Fruit fly (Drosophila melanogaster) whole organism, embryonic: ENCODE measurements around the gene Ire1.

Experiments used
- Antp ChIP-seq: fragments of 200-800 bp; sonication (Bioruptor generic); optimal IDR thresholded peaks from 3 replicates; lab custom pipeline; 2016; ENCODE audit warnings: missing biosample characterization, missing genetic modification characterization
- Atf-2 ChIP-seq: fragments of 200-800 bp; sonication (Bioruptor generic); optimal IDR thresholded peaks from 2 replicates; lab custom pipeline; 2016; ENCODE audit warnings: missing biosample characterization, missing genetic modification characterization
- CG1233 ChIP-seq: fragments of 200-800 bp; sonication (Bioruptor generic); optimal IDR thresholded peaks from 4 replicates; lab custom pipeline; 2018; ENCODE audit warnings: missing biosample characterization, mild to moderate bottlenecking, missing genetic modification characterization
- CG12659 ChIP-seq: fragments of 200-800 bp; sonication (Bioruptor generic); optimal IDR thresholded peaks from 3 replicates; lab custom pipeline; 2017; ENCODE audit warnings: mild to moderate bottlenecking, missing biosample characterization, missing genetic modification reagents, missing genetic modification characterization
- CG12744 ChIP-seq: fragments of 200-800 bp; sonication (Bioruptor generic); optimal IDR thresholded peaks from 2 replicates; lab custom pipeline; 2016; ENCODE audit warnings: missing biosample characterization, missing genetic modification characterization
- CG14667 ChIP-seq: fragments of 200-800 bp; sonication (Bioruptor generic); IDR thresholded peaks from 2 replicates; pipeline ENCODE4 v1.3.6; 2022; ENCODE audit warnings: missing biosample characterization, missing genetic modification characterization
- CG17186 ChIP-seq: fragments of 200-800 bp; sonication (Bioruptor generic); optimal IDR thresholded peaks from 3 replicates; lab custom pipeline; 2017; ENCODE audit warnings: missing biosample characterization, missing genetic modification reagents, missing genetic modification characterization
- CG17829 ChIP-seq: fragments of 200-800 bp; optimal IDR thresholded peaks from 2 replicates; lab custom pipeline; 2019; ENCODE audit warnings: missing biosample characterization, mild to moderate bottlenecking, missing genetic modification characterization, moderate library complexity
- CG18262 ChIP-seq: fragments of 200-800 bp; optimal IDR thresholded peaks from 3 replicates; lab custom pipeline; 2019; ENCODE audit warnings: missing biosample characterization, mild to moderate bottlenecking, missing genetic modification characterization, moderate library complexity
- CG2120 ChIP-seq: fragments of 200-800 bp; sonication (Bioruptor generic); optimal IDR thresholded peaks from 3 replicates; lab custom pipeline; 2016; ENCODE audit warnings: missing biosample characterization, missing genetic modification characterization
- CG30020 ChIP-seq: fragments of 200-800 bp; optimal IDR thresholded peaks from 2 replicates; lab custom pipeline; 2019; ENCODE audit warnings: missing biosample characterization, mild to moderate bottlenecking, missing genetic modification characterization, moderate library complexity
- CG32767 ChIP-seq: fragments of 200-800 bp; sonication (Bioruptor generic); IDR thresholded peaks from 2 replicates; pipeline ENCODE4 v1.3.6; 2022; ENCODE audit warnings: missing biosample characterization, missing genetic modification characterization
- CG33213 ChIP-seq: fragments of 200-800 bp; sonication (Bioruptor generic); optimal IDR thresholded peaks from 3 replicates; lab custom pipeline; 2016; ENCODE audit warnings: missing biosample characterization, missing genetic modification characterization
- CG3407 ChIP-seq: fragments of 200-800 bp; sonication (Bioruptor generic); optimal IDR thresholded peaks from 2 replicates; lab custom pipeline; 2018; ENCODE audit warnings: missing biosample characterization, mild to moderate bottlenecking, missing genetic modification characterization
- CG6654 ChIP-seq: fragments of 200-800 bp; sonication (Bioruptor generic); optimal IDR thresholded peaks from 2 replicates; lab custom pipeline; 2017; ENCODE audit warnings: missing biosample characterization, mild to moderate bottlenecking, missing genetic modification characterization
- CG7556 ChIP-seq: fragments of 200-800 bp; sonication (Bioruptor generic); optimal IDR thresholded peaks from 2 replicates; lab custom pipeline; 2017; ENCODE audit warnings: missing biosample characterization, mild to moderate bottlenecking, missing genetic modification characterization
- CG8089 ChIP-seq: fragments of 200-800 bp; sonication (Bioruptor generic); optimal IDR thresholded peaks from 3 replicates; lab custom pipeline; 2016; ENCODE audit warnings: missing biosample characterization, missing genetic modification characterization
- Elba2 ChIP-seq: fragments of 200-800 bp; sonication (Bioruptor generic); optimal IDR thresholded peaks from 3 replicates; lab custom pipeline; 2016; ENCODE audit warnings: missing biosample characterization, missing genetic modification characterization
- Fer1 ChIP-seq: fragments of 200-800 bp; sonication (Bioruptor generic); optimal IDR thresholded peaks from 2 replicates; lab custom pipeline; 2017; ENCODE audit warnings: missing biosample characterization, mild to moderate bottlenecking, missing genetic modification characterization
- Kr ChIP-seq: fragments of 200-800 bp; sonication (Bioruptor generic); optimal IDR thresholded peaks from 2 replicates; lab custom pipeline; 2017; ENCODE audit warnings: missing biosample characterization, mild to moderate bottlenecking, missing genetic modification characterization
- Lim3 ChIP-seq: fragments of 200-800 bp; sonication (Bioruptor generic); IDR thresholded peaks from 2 replicates; pipeline ENCODE4 v1.3.6; 2022; ENCODE audit warnings: missing biosample characterization, missing genetic modification characterization
- MBD-R2 ChIP-seq: fragments of 200-800 bp; sonication (Bioruptor generic); IDR thresholded peaks from 2 replicates; pipeline ENCODE4 v1.3.6; 2022; ENCODE audit warnings: missing biosample characterization, missing genetic modification characterization
- Max ChIP-seq: fragments of 200-800 bp; sonication (Bioruptor generic); optimal IDR thresholded peaks from 2 replicates; lab custom pipeline; 2016; ENCODE audit warnings: missing biosample characterization, mild to moderate bottlenecking, missing genetic modification characterization
- Meics ChIP-seq: fragments of 200-800 bp; sonication (Bioruptor generic); optimal IDR thresholded peaks from 2 replicates; lab custom pipeline; 2017; ENCODE audit warnings: missing biosample characterization, mild to moderate bottlenecking, missing genetic modification characterization
- Nf-YA ChIP-seq: fragments of 200-800 bp; sonication (Bioruptor generic); IDR thresholded peaks from 2 replicates; pipeline ENCODE4 v1.3.6; 2022; ENCODE audit warnings: missing biosample characterization, missing genetic modification characterization
- Nf-YB ChIP-seq: fragments of 200-800 bp; sonication (Bioruptor generic); optimal IDR thresholded peaks from 3 replicates; lab custom pipeline; 2019; ENCODE audit warnings: missing biosample characterization, mild to moderate bottlenecking, missing genetic modification characterization, moderate library complexity
- Sin3A ChIP-seq: fragments of >200 bp; optimal IDR thresholded peaks from 2 replicates; lab custom pipeline; 2018
- Six4 ChIP-seq: fragments of 200-800 bp; sonication (Bioruptor generic); optimal IDR thresholded peaks from 2 replicates; lab custom pipeline; 2016; ENCODE audit warnings: missing biosample characterization, missing genetic modification characterization
- Trl ChIP-seq, 3 experiments: fragments of >200 bp in 2 of 3; fragments of 200-800 bp in 1 of 3; sonication (Bioruptor generic) in 1 of 3; optimal IDR thresholded peaks; 2 replicates in 1 of 3; 3 replicates in 2 of 3; lab custom pipeline; 2016 to 2017; ENCODE audit warnings: missing biosample characterization in 1 of 3, missing genetic modification characterization in 1 of 3
- amos ChIP-seq: fragments of 200-800 bp; sonication (Bioruptor generic); IDR thresholded peaks from 2 replicates; pipeline ENCODE4 v1.3.6; 2022; ENCODE audit warnings: missing biosample characterization, missing genetic modification characterization; ENCODE audit not compliant: partially characterized antibody
- ase ChIP-seq: fragments of 200-800 bp; sonication (Bioruptor generic); IDR thresholded peaks from 3 replicates; pipeline ENCODE4 v1.3.6; 2022; ENCODE audit warnings: missing biosample characterization, missing genetic modification characterization
- cg ChIP-seq: fragments of 200-800 bp; sonication (Bioruptor generic); optimal IDR thresholded peaks from 3 replicates; lab custom pipeline; 2019; ENCODE audit warnings: missing biosample characterization, mild to moderate bottlenecking, missing genetic modification characterization, moderate library complexity
- chn ChIP-seq: fragments of 200-800 bp; sonication (Bioruptor generic); optimal IDR thresholded peaks from 2 replicates; lab custom pipeline; 2016; ENCODE audit warnings: missing biosample characterization, missing genetic modification characterization
- crol ChIP-seq: fragments of 200-800 bp; sonication (Bioruptor generic); IDR thresholded peaks from 2 replicates; pipeline ENCODE4 v1.3.6; 2022; ENCODE audit warnings: missing biosample characterization, missing genetic modification characterization
- cwo ChIP-seq: fragments of 200-800 bp; sonication (Bioruptor generic); optimal IDR thresholded peaks from 3 replicates; lab custom pipeline; 2017; ENCODE audit warnings: missing biosample characterization, missing genetic modification characterization, mild to moderate bottlenecking, moderate library complexity, missing genetic modification reagents
- disco-r ChIP-seq: fragments of 200-800 bp; sonication (Bioruptor generic); optimal IDR thresholded peaks from 2 replicates; lab custom pipeline; 2016; ENCODE audit warnings: missing biosample characterization, missing genetic modification characterization
- gsb ChIP-seq: fragments of 200-800 bp; sonication (Bioruptor generic); IDR thresholded peaks from 2 replicates; pipeline ENCODE4 v1.3.6; 2022; ENCODE audit warnings: missing biosample characterization, missing genetic modification characterization
- luna ChIP-seq: fragments of 200-800 bp; sonication (Bioruptor generic); optimal IDR thresholded peaks from 2 replicates; lab custom pipeline; 2016; ENCODE audit warnings: missing biosample characterization, missing genetic modification characterization
- mld ChIP-seq: fragments of 200-800 bp; sonication (Bioruptor generic); IDR thresholded peaks from 3 replicates; pipeline ENCODE4 v1.3.6; 2022; ENCODE audit warnings: missing biosample characterization, missing genetic modification characterization; ENCODE audit not compliant: partially characterized antibody
- odd ChIP-seq: fragments of 200-800 bp; sonication (Bioruptor generic); optimal IDR thresholded peaks from 2 replicates; lab custom pipeline; 2017; ENCODE audit warnings: missing biosample characterization, mild to moderate bottlenecking, missing genetic modification characterization
- pfk ChIP-seq: fragments of 200-800 bp; sonication (Bioruptor generic); optimal IDR thresholded peaks from 2 replicates; lab custom pipeline; 2018; ENCODE audit warnings: missing biosample characterization, mild to moderate bottlenecking, missing genetic modification characterization, moderate library complexity
- pnt ChIP-seq: fragments of 200-800 bp; sonication (Bioruptor generic); optimal IDR thresholded peaks from 3 replicates; lab custom pipeline; 2016; ENCODE audit warnings: missing biosample characterization, missing genetic modification characterization
- pum ChIP-seq: fragments of 200-800 bp; sonication (Bioruptor generic); optimal IDR thresholded peaks from 2 replicates; lab custom pipeline; 2016; ENCODE audit warnings: missing biosample characterization, missing genetic modification characterization
- salm ChIP-seq: fragments of 200-800 bp; sonication (Bioruptor generic); optimal IDR thresholded peaks from 2 replicates; lab custom pipeline; 2018; ENCODE audit warnings: missing biosample characterization, mild to moderate bottlenecking, missing genetic modification characterization
- sc ChIP-seq, 3 experiments: fragments of >200 bp in 2 of 3; fragments of 200-800 bp in 1 of 3; sonication (Bioruptor generic) in 1 of 3; optimal IDR thresholded peaks; 2 replicates in 2 of 3; 3 replicates in 1 of 3; lab custom pipeline; 2017; ENCODE audit warnings: mild to moderate bottlenecking in 1 of 3, missing biosample characterization in 1 of 3, missing genetic modification characterization in 1 of 3, missing genetic modification reagents in 1 of 3
- so ChIP-seq: fragments of 200-800 bp; sonication (Bioruptor generic); IDR thresholded peaks from 3 replicates; pipeline ENCODE4 v1.3.6; 2022; ENCODE audit warnings: missing biosample characterization, missing genetic modification characterization
- sqz ChIP-seq: fragments of 200-800 bp; sonication (Bioruptor generic); optimal IDR thresholded peaks from 3 replicates; lab custom pipeline; 2018; ENCODE audit warnings: missing biosample characterization, mild to moderate bottlenecking, missing genetic modification characterization
- tio ChIP-seq: fragments of 200-800 bp; sonication (Bioruptor generic); optimal IDR thresholded peaks from 2 replicates; lab custom pipeline; 2017; ENCODE audit warnings: missing biosample characterization, missing genetic modification characterization, inconsistent platforms
- ttk ChIP-seq: fragments of 200-800 bp; sonication (Bioruptor generic); IDR thresholded peaks from 2 replicates; pipeline ENCODE4 v2.1.2; 2022; ENCODE audit warnings: missing biosample characterization, missing genetic modification characterization
- zf30C ChIP-seq: fragments of 200-800 bp; sonication (Bioruptor generic); optimal IDR thresholded peaks from 3 replicates; lab custom pipeline; 2018; ENCODE audit warnings: missing biosample characterization, mild to moderate bottlenecking, missing genetic modification characterization

The Ire1 gene

DNA sequence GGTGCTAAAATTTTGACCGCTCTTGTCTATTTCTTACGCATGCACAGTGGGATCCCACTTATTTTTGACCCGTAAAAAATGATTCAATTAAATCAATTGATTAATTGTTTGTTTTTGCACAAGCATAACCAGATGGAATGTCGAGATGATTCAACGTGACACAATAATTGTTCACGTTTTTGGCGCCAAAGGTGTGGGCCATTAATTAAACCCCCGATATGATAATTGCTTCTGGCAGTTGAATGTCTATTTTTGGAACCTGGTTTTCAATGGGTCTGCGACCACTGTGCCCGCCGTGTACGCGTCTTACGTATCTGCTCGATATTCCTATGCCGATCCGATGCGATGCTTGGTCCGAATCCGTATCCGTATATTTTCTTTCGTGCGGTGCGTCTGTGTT lies 31.0 kb upstream of the Ire1 start (continued):
- no peak for TF ChIP-seq mld
- peak; percentile 69 for TF ChIP-seq pnt (GFP tag; lab: Kevin White, UChicago)
- peak; percentile 69 for TF ChIP-seq Atf-2 (GFP tag; lab: Kevin White, UChicago)
- no peak for TF ChIP-seq Elba2
- TF ChIP-seq CG2120 (GFP tag; lab: Kevin White, UChicago): peak; percentile 55
- TF ChIP-seq so (GFP tag; lab: Robert Waterston, UW): peak; percentile 71; the same call in 2 of the 3 replicates
- TF ChIP-seq ttk (GFP tag; lab: Robert Waterston, UW): peak; percentile 63
- TF ChIP-seq Meics: peak; percentile 71
- peak; percentile 31 for TF ChIP-seq CG8089
- peak; percentile 31 for TF ChIP-seq CG12744 (GFP tag; lab: Kevin White, UChicago)
- TF ChIP-seq Nf-YB (GFP tag; lab: Kevin White, UChicago): no peak
- TF ChIP-seq sc (optimal IDR thresholded peaks at IDR 0.05; lab: Kevin White, UChicago): no peak
- no peak for TF ChIP-seq sc (GFP tag; optimal IDR thresholded peaks at IDR 0.05; lab: Kevin White, UChicago)
- peak; percentile 54 for TF ChIP-seq CG12659 (GFP tag; lab: Kevin White, UChicago)
- TF ChIP-seq crol (GFP tag; lab: Robert Waterston, UW): no peak
- TF ChIP-seq odd: peak; percentile 56
- TF ChIP-seq Kr (GFP tag; lab: Kevin White, UChicago): no peak
- TF ChIP-seq sqz (GFP tag; lab: Kevin White, UChicago): no peak
- TF ChIP-seq Six4 (GFP tag; lab: Kevin White, UChicago): peak; percentile 72
- no peak for TF ChIP-seq CG17186 (GFP tag; lab: Kevin White, UChicago)
- TF ChIP-seq gsb (GFP tag; lab: Robert Waterston, UW): no peak; the same call in 1 of the 2 replicates
- peak; percentile 58 for TF ChIP-seq CG33213 (GFP tag; lab: Kevin White, UChicago)
- TF ChIP-seq Nf-YA: 0 out of 2 replicates have a peak, but pooled peaks have one; percentile 43
- no peak for TF ChIP-seq zf30C (GFP tag; lab: Kevin White, UChicago)
- TF ChIP-seq Fer1: peak; percentile 80
- peak; percentile 66 for TF ChIP-seq CG14667 (GFP tag; lab: Robert Waterston, UW)
- peak; percentile 38 for TF ChIP-seq chn (GFP tag; lab: Kevin White, UChicago)
- peak; percentile 46 for TF ChIP-seq cwo (GFP tag; lab: Kevin White, UChicago)
- TF ChIP-seq Trl (optimal IDR thresholded peaks at IDR 0.05; lab: Kevin White, UChicago): no peak
- peak; percentile 78 for TF ChIP-seq Trl (GFP tag; optimal IDR thresholded peaks at IDR 0.05; lab: Kevin White, UChicago)
- TF ChIP-seq Sin3A (lab: Kevin White, UChicago): no peak
- no peak for TF ChIP-seq pfk (GFP tag; lab: Kevin White, UChicago)
- peak; percentile 78 for TF ChIP-seq CG18262 (tag; lab: Kevin White, UChicago)
- peak; percentile 31 for TF ChIP-seq Max (GFP tag; lab: Kevin White, UChicago)
- TF ChIP-seq ase (GFP tag; lab: Robert Waterston, UW): peak; percentile 34; the same call in 1 of the 3 replicates
- peak; percentile 85 for TF ChIP-seq Antp (GFP tag; lab: Kevin White, UChicago)
- TF ChIP-seq CG6654: peak; percentile 42
- no peak for TF ChIP-seq cg (GFP tag; lab: Kevin White, UChicago)
- TF ChIP-seq CG32767 (GFP tag; lab: Robert Waterston, UW): peak; percentile 67
- TF ChIP-seq Lim3: peak; percentile 49; the same call in 1 of the 2 replicates
- peak; percentile 46 for TF ChIP-seq CG1233 (GFP tag; lab: Kevin White, UChicago)
- TF ChIP-seq CG30020: no peak
- TF ChIP-seq CG17829 (tag; lab: Kevin White, UChicago): peak; percentile 70
- no peak for TF ChIP-seq amos
- peak; percentile 39 for TF ChIP-seq tio (GFP tag; lab: Kevin White, UChicago)
- TF ChIP-seq salm (tag; lab: Kevin White, UChicago): peak; percentile 60
- TF ChIP-seq CG7556: peak; percentile 62
- TF ChIP-seq CG3407 (GFP tag; lab: Kevin White, UChicago): peak; percentile 17
- TF ChIP-seq pum: peak; percentile 71
- TF ChIP-seq luna: peak; percentile 33
- peak; percentile 34; the same call in 1 of the 2 replicates for TF ChIP-seq MBD-R2 (GFP tag; lab: Robert Waterston, UW)
- TF ChIP-seq disco-r (GFP tag; lab: Kevin White, UChicago): peak; percentile 30
